Worm (Caenorhabditis elegans) whole organism, L3 larva: ENCODE results near the gene Y43F8C.9.

Experiments used
- ceh-82 ChIP-seq: fragments of 150-350 bp; optimal IDR thresholded peaks from 2 replicates; lab custom pipeline; 2014; ENCODE audit warnings: missing biosample characterization, missing genetic modification characterization
- hmg-11 ChIP-seq: sonication (generic microtip); optimal IDR thresholded peaks from 2 replicates; lab custom pipeline; 2016; ENCODE audit warnings: missing genetic modification characterization, missing compliant biosample characterization
- nhr-11 ChIP-seq: fragments of 150-350 bp; optimal IDR thresholded peaks from 2 replicates; lab custom pipeline; 2014; ENCODE audit warnings: missing biosample characterization, missing genetic modification characterization
- nhr-28 ChIP-seq: fragments of 150-350 bp; optimal IDR thresholded peaks from 2 replicates; lab custom pipeline; 2014; ENCODE audit warnings: missing biosample characterization, missing genetic modification characterization

ce11 chrV:19623523-19624312 lies 22.2 kb upstream of the Y43F8C.9 start:
- TF ChIP-seq ceh-82 (tag; lab: Kevin White, UChicago) = no peak
- TF ChIP-seq hmg-11 (tag; lab: Kevin White, UChicago) = no peak
- TF ChIP-seq nhr-28 (tag; lab: Kevin White, UChicago) = no peak
- no peak for TF ChIP-seq nhr-11 (tag; lab: Kevin White, UChicago)
